Fruit fly (Drosophila melanogaster) Kc167 (cell line): ENCODE data around the gene phtm.

ENCODE experiments used
- Myc ChIP-seq: fragments of >200 bp; optimal IDR thresholded peaks from 2 replicates; lab custom pipeline; 2017; ENCODE audit warnings: missing external identifiers
- Sin3A ChIP-seq: fragments of >200 bp; optimal IDR thresholded peaks from 2 replicates; lab custom pipeline; 2018; ENCODE audit warnings: missing external identifiers
- h ChIP-seq: fragments of >200 bp; optimal IDR thresholded peaks from 3 replicates; lab custom pipeline; 2018; ENCODE audit warnings: missing external identifiers
- psq ChIP-seq: fragments of >200 bp; optimal IDR thresholded peaks from 2 replicates; lab custom pipeline; 2017; ENCODE audit warnings: missing external identifiers
- ttk ChIP-seq: sonication (Bioruptor generic); optimal IDR thresholded peaks from 2 replicates; lab custom pipeline; 2017; ENCODE audit warnings: missing external identifiers

dm6 chrX:18682815-18683214 is 2.8 kb upstream of the phtm start:
- TF ChIP-seq Sin3A, result no peak
- no peak for TF ChIP-seq ttk
- no peak for TF ChIP-seq h
- TF ChIP-seq Myc (lab: Kevin White, UChicago), result no peak
- no peak for TF ChIP-seq psq (lab: Kevin White, UChicago)
